Worm (Caenorhabditis elegans) whole organism, L3 larva: Measurements from ENCODE around the gene gln-2.

Experiments
- R02D3.7 ChIP-seq: fragments of 150-350 bp; optimal IDR thresholded peaks from 2 replicates; lab custom pipeline; 2014; ENCODE audit warnings: missing biosample characterization, missing genetic modification characterization
- ZK546.5 ChIP-seq: sonication (generic microtip); optimal IDR thresholded peaks from 2 replicates; lab custom pipeline; 2017; ENCODE audit warnings: missing biosample characterization, missing genetic modification characterization
- aly-2 ChIP-seq: fragments of 150-350 bp; optimal IDR thresholded peaks from 2 replicates; lab custom pipeline; 2014; ENCODE audit warnings: missing biosample characterization, missing genetic modification characterization
- ama-1 ChIP-seq: fragments of 150-350 bp; optimal IDR thresholded peaks from 2 replicates; lab custom pipeline; 2018
- ceh-28 ChIP-seq: fragments of 150-350 bp; optimal IDR thresholded peaks from 2 replicates; lab custom pipeline; 2014; ENCODE audit warnings: missing biosample characterization, missing genetic modification reagents, missing genetic modification characterization
- ceh-82 ChIP-seq: fragments of 150-350 bp; optimal IDR thresholded peaks from 2 replicates; lab custom pipeline; 2014; ENCODE audit warnings: missing biosample characterization, missing genetic modification characterization
- daf-12 ChIP-seq: fragments of 150-350 bp; optimal IDR thresholded peaks from 2 replicates; lab custom pipeline; 2014; ENCODE audit warnings: missing biosample characterization, missing genetic modification reagents, missing genetic modification characterization
- egl-27 ChIP-seq: sonication (generic microtip); optimal IDR thresholded peaks from 4 replicates; lab custom pipeline; 2017; ENCODE audit warnings: missing biosample characterization, missing genetic modification reagents, missing genetic modification characterization
- elt-1 ChIP-seq: fragments of 150-350 bp; optimal IDR thresholded peaks from 2 replicates; lab custom pipeline; 2014; ENCODE audit warnings: missing biosample characterization, missing genetic modification characterization
- elt-3 ChIP-seq, 3 experiments: fragments of 150-350 bp in 1 of 3; sonication (generic microtip) in 2 of 3; optimal IDR thresholded peaks; 2 replicates in 2 of 3; 4 replicates in 1 of 3; lab custom pipeline; 2014 to 2017; ENCODE audit warnings: missing biosample characterization in 3 of 3, missing genetic modification characterization in 3 of 3
- eor-1 ChIP-seq, 2 experiments: fragments of 150-350 bp; optimal IDR thresholded peaks; 2 replicates each; lab custom pipeline; 2014 to 2018; ENCODE audit warnings: missing biosample characterization in 2 of 2, missing genetic modification characterization in 2 of 2
- fkh-10 ChIP-seq: sonication (generic microtip); optimal IDR thresholded peaks from 2 replicates; lab custom pipeline; 2017; ENCODE audit warnings: missing biosample characterization, missing genetic modification reagents, missing genetic modification characterization
- fos-1 ChIP-seq: fragments of 150-350 bp; optimal IDR thresholded peaks from 2 replicates; lab custom pipeline; 2014; ENCODE audit warnings: missing biosample characterization, missing genetic modification characterization
- hmg-11 ChIP-seq: sonication (generic microtip); optimal IDR thresholded peaks from 2 replicates; lab custom pipeline; 2016; ENCODE audit warnings: missing genetic modification characterization, missing compliant biosample characterization
- jun-1 ChIP-seq: fragments of 150-350 bp; optimal IDR thresholded peaks from 2 replicates; lab custom pipeline; 2014; ENCODE audit warnings: missing biosample characterization, missing genetic modification reagents, missing genetic modification characterization
- lin-15B ChIP-seq: fragments of 150-350 bp; optimal IDR thresholded peaks from 2 replicates; lab custom pipeline; 2014; ENCODE audit warnings: missing biosample characterization, missing genetic modification characterization
- mdl-1 ChIP-seq: fragments of 150-350 bp; optimal IDR thresholded peaks from 2 replicates; lab custom pipeline; 2014; ENCODE audit warnings: missing biosample characterization, missing genetic modification characterization
- nfya-1 ChIP-seq: sonication (generic microtip); optimal IDR thresholded peaks from 2 replicates; lab custom pipeline; 2017; ENCODE audit warnings: missing genetic modification characterization, mild to moderate bottlenecking, missing compliant biosample characterization, antibody characterized with exemption, moderate library complexity; ENCODE audit not compliant: insufficient read depth
- nhr-12 ChIP-seq: fragments of 150-350 bp; optimal IDR thresholded peaks from 2 replicates; lab custom pipeline; 2014; ENCODE audit warnings: missing biosample characterization, missing genetic modification characterization
- nhr-23 ChIP-seq: fragments of 150-350 bp; optimal IDR thresholded peaks from 2 replicates; lab custom pipeline; 2014; ENCODE audit warnings: missing biosample characterization, missing genetic modification reagents, missing genetic modification characterization
- nhr-28 ChIP-seq: fragments of 150-350 bp; optimal IDR thresholded peaks from 2 replicates; lab custom pipeline; 2014; ENCODE audit warnings: missing biosample characterization, missing genetic modification characterization
- nhr-43 ChIP-seq: sonication (generic microtip); optimal IDR thresholded peaks from 2 replicates; lab custom pipeline; 2016; ENCODE audit warnings: mild to moderate bottlenecking, missing genetic modification characterization, missing compliant biosample characterization; ENCODE audit not compliant: poor library complexity, severe bottlenecking
- nhr-67 ChIP-seq: fragments of 150-350 bp; optimal IDR thresholded peaks from 2 replicates; lab custom pipeline; 2014; ENCODE audit warnings: missing biosample characterization, missing genetic modification characterization
- nhr-77 ChIP-seq: fragments of 150-350 bp; optimal IDR thresholded peaks from 2 replicates; lab custom pipeline; 2014; ENCODE audit warnings: missing biosample characterization, missing genetic modification characterization
- pqm-1 ChIP-seq: fragments of 150-350 bp; optimal IDR thresholded peaks from 2 replicates; lab custom pipeline; 2017; ENCODE audit warnings: missing biosample characterization, missing genetic modification characterization, inconsistent platforms
- tbx-2 ChIP-seq: sonication (generic microtip); optimal IDR thresholded peaks from 2 replicates; lab custom pipeline; 2016; ENCODE audit warnings: mild to moderate bottlenecking, missing genetic modification characterization, missing compliant biosample characterization
- unc-39 ChIP-seq: sonication (generic microtip); optimal IDR thresholded peaks from 4 replicates; lab custom pipeline; 2017; ENCODE audit warnings: missing biosample characterization, missing genetic modification characterization
- unc-62 ChIP-seq: fragments of 150-350 bp; sonication (generic microtip); optimal IDR thresholded peaks from 4 replicates; lab custom pipeline; 2014; ENCODE audit warnings: missing biosample characterization, missing genetic modification reagents, missing genetic modification characterization
- zag-1 ChIP-seq: fragments of 150-350 bp; optimal IDR thresholded peaks from 2 replicates; lab custom pipeline; 2014; ENCODE audit warnings: missing biosample characterization, missing genetic modification characterization
- ztf-11 ChIP-seq: fragments of 150-350 bp; optimal IDR thresholded peaks from 2 replicates; lab custom pipeline; 2014; ENCODE audit warnings: missing biosample characterization, missing genetic modification characterization

The gln-2 gene

ce11 chrIII:9972192-9972811 is 27.7 kb upstream of the gln-2 start:
- TF ChIP-seq fkh-10 (GFP tag; lab: Kevin White, UChicago), result peak; percentile 59
- no peak for TF ChIP-seq ztf-11
- TF ChIP-seq hmg-11 (tag; lab: Kevin White, UChicago), result no peak
- TF ChIP-seq daf-12 (tag; lab: Kevin White, UChicago), result no peak

- TF ChIP-seq fos-1 (tag; lab: Kevin White, UChicago) (no peak), ztf-11 (no peak), R02D3.7 (tag; lab: Kevin White, UChicago) (no peak), lin-15B (no peak), hmg-11 (tag; lab: Kevin White, UChicago) (no peak), jun-1 (no peak), ama-1 (lab: Kevin White, UChicago) (no peak), unc-39 (tag; lab: Kevin White, UChicago) (no peak), ZK546.5 (tag; lab: Kevin White, UChicago) (no peak), elt-1 (no peak), elt-3 (tag; optimal IDR thresholded peaks at IDR 0.05; lab: Kevin White, UChicago) (no peak), eor-1 (tag; optimal IDR thresholded peaks at IDR 0.05; lab: Kevin White, UChicago) (no peak)
- TF ChIP-seq, all 47 proteins: peak for 0
Measured at ce11 chrIII:9969371-9969770, 24.7 kb upstream of the gln-2 start.

- TF ChIP-seq unc-62 (no peak), nhr-67 (tag; lab: Kevin White, UChicago) (no peak)
- TF ChIP-seq, all 47 proteins: peak for 0
Measured at ce11 chrIII:9965444-9965843, 20.8 kb upstream of the gln-2 start.

ce11 chrIII:9964416-9964815 is 19.8 kb upstream of the gln-2 start:
- TF ChIP-seq lin-15B, result no peak
- TF ChIP-seq unc-62, result no peak
- TF ChIP-seq hmg-11 (tag; lab: Kevin White, UChicago), result no peak
- TF ChIP-seq eor-1 (tag; optimal IDR thresholded peaks at IDR 0.05; lab: Kevin White, UChicago), result no peak
- TF ChIP-seq ceh-28 (tag; lab: Kevin White, UChicago), result no peak
- no peak for TF ChIP-seq nhr-28 (tag; lab: Kevin White, UChicago)
- no peak for TF ChIP-seq unc-39 (tag; lab: Kevin White, UChicago)
- no peak for TF ChIP-seq nfya-1 (tag; lab: Kevin White, UChicago)
- no peak for TF ChIP-seq nhr-67 (tag; lab: Kevin White, UChicago)
- TF ChIP-seq ama-1 (lab: Kevin White, UChicago), result no peak
- no peak for TF ChIP-seq aly-2
- TF ChIP-seq mdl-1 (tag; lab: Kevin White, UChicago), result no peak
- TF ChIP-seq nhr-43 (tag; lab: Kevin White, UChicago), result no peak

- TF ChIP-seq nhr-23 (tag; lab: Kevin White, UChicago) (no peak), zag-1 (no peak), R02D3.7 (tag; lab: Kevin White, UChicago) (no peak), ama-1 (lab: Kevin White, UChicago) (no peak), nhr-77 (tag; lab: Kevin White, UChicago) (no peak), fos-1 (tag; lab: Kevin White, UChicago) (no peak), tbx-2 (tag; lab: Kevin White, UChicago) (no peak), egl-27 (no peak), nhr-12 (tag; lab: Kevin White, UChicago) (no peak), hmg-11 (tag; lab: Kevin White, UChicago) (no peak), pqm-1 (tag; lab: Kevin White, UChicago) (no peak), nhr-28 (tag; lab: Kevin White, UChicago) (no peak), ceh-82 (no peak), nfya-1 (tag; lab: Kevin White, UChicago) (no peak), nhr-43 (tag; lab: Kevin White, UChicago) (no peak), mdl-1 (tag; lab: Kevin White, UChicago) (no peak), unc-39 (tag; lab: Kevin White, UChicago) (no peak), fkh-10 (GFP tag; lab: Kevin White, UChicago) (no peak)
Measured at ce11 chrIII:9963447-9963846, 18.8 kb upstream of the gln-2 start.
